Fruit fly (Drosophila melanogaster) whole organism, embryonic: ENCODE data around the gene CG15480.
"Not testable (repeated sequence)": the region's sequence is repeated elsewhere in the genome, so short reads cannot be mapped to it uniquely, and the experiment has no call there.

ENCODE experiments used
- CG11085 ChIP-seq: fragments of 200-800 bp; sonication (Bioruptor generic); IDR thresholded peaks from 2 replicates; pipeline ENCODE4 v1.3.6; 2022; ENCODE audit warnings: missing biosample characterization, missing genetic modification characterization
- CG12942 ChIP-seq: fragments of 200-800 bp; sonication (Bioruptor generic); optimal IDR thresholded peaks from 3 replicates; lab custom pipeline; 2016; ENCODE audit warnings: missing biosample characterization, missing genetic modification characterization
- CG1602 ChIP-seq: fragments of 200-800 bp; sonication (Bioruptor generic); optimal IDR thresholded peaks from 3 replicates; lab custom pipeline; 2016; ENCODE audit warnings: missing biosample characterization, missing genetic modification characterization
- CG17359 ChIP-seq: fragments of 200-800 bp; sonication (Bioruptor generic); optimal IDR thresholded peaks from 3 replicates; lab custom pipeline; 2018; ENCODE audit warnings: missing biosample characterization, mild to moderate bottlenecking, missing genetic modification characterization, moderate library complexity
- CG17385 ChIP-seq: fragments of 200-800 bp; sonication (Bioruptor generic); optimal IDR thresholded peaks from 3 replicates; lab custom pipeline; 2018; ENCODE audit warnings: missing biosample characterization, mild to moderate bottlenecking, missing genetic modification characterization
- CG18764 ChIP-seq: fragments of 200-800 bp; sonication (Bioruptor generic); optimal IDR thresholded peaks from 3 replicates; lab custom pipeline; 2016; ENCODE audit warnings: missing biosample characterization, missing genetic modification characterization
- CG2875 ChIP-seq: fragments of 200-800 bp; sonication (Bioruptor generic); optimal IDR thresholded peaks from 2 replicates; lab custom pipeline; 2017; ENCODE audit warnings: missing biosample characterization, mild to moderate bottlenecking, missing genetic modification characterization, missing genetic modification reagents
- CG33213 ChIP-seq: fragments of 200-800 bp; sonication (Bioruptor generic); optimal IDR thresholded peaks from 3 replicates; lab custom pipeline; 2016; ENCODE audit warnings: missing biosample characterization, missing genetic modification characterization
- CG34376 ChIP-seq: fragments of 200-800 bp; sonication (Bioruptor generic); optimal IDR thresholded peaks from 2 replicates; lab custom pipeline; 2018; ENCODE audit warnings: missing biosample characterization, mild to moderate bottlenecking, missing genetic modification characterization
- CG4424 ChIP-seq: fragments of 200-800 bp; sonication (Bioruptor generic); optimal IDR thresholded peaks from 3 replicates; lab custom pipeline; 2016; ENCODE audit warnings: missing biosample characterization, missing genetic modification characterization
- CG4854 ChIP-seq: fragments of 200-800 bp; sonication (Bioruptor generic); optimal IDR thresholded peaks from 2 replicates; lab custom pipeline; 2016; ENCODE audit warnings: missing biosample characterization, missing genetic modification characterization, inconsistent platforms
- CG8089 ChIP-seq: fragments of 200-800 bp; sonication (Bioruptor generic); optimal IDR thresholded peaks from 3 replicates; lab custom pipeline; 2016; ENCODE audit warnings: missing biosample characterization, missing genetic modification characterization
- CG8924 ChIP-seq: fragments of 200-800 bp; optimal IDR thresholded peaks from 3 replicates; lab custom pipeline; 2019; ENCODE audit warnings: missing biosample characterization, mild to moderate bottlenecking, missing genetic modification characterization, moderate library complexity
- Dad ChIP-seq: fragments of 200-800 bp; sonication (Bioruptor generic); optimal IDR thresholded peaks from 3 replicates; lab custom pipeline; 2016; ENCODE audit warnings: missing biosample characterization, missing genetic modification characterization
- Dbx ChIP-seq: fragments of 200-800 bp; sonication (Bioruptor generic); IDR thresholded peaks from 3 replicates; pipeline ENCODE4 v1.3.6; 2022; ENCODE audit warnings: missing biosample characterization, missing genetic modification characterization
- Fer3 ChIP-seq: fragments of 200-800 bp; sonication (Bioruptor generic); optimal IDR thresholded peaks from 2 replicates; lab custom pipeline; 2018; ENCODE audit warnings: missing biosample characterization, mild to moderate bottlenecking, missing genetic modification characterization, moderate library complexity
- HHEX ChIP-seq: fragments of 200-800 bp; sonication (Bioruptor generic); optimal IDR thresholded peaks from 3 replicates; lab custom pipeline; 2017; ENCODE audit warnings: missing biosample characterization, mild to moderate bottlenecking, missing genetic modification characterization, missing genetic modification reagents
- Med ChIP-seq: fragments of 200-800 bp; sonication (Bioruptor generic); peaks from one replicate; lab custom pipeline; 2016; ENCODE audit warnings: missing biosample characterization, missing genetic modification characterization, mild to moderate bottlenecking, inconsistent platforms, moderate library complexity
- Nf-YA ChIP-seq: fragments of 200-800 bp; sonication (Bioruptor generic); IDR thresholded peaks from 2 replicates; pipeline ENCODE4 v1.3.6; 2022; ENCODE audit warnings: missing biosample characterization, missing genetic modification characterization
- Nf-YC ChIP-seq: fragments of 200-800 bp; optimal IDR thresholded peaks from 3 replicates; lab custom pipeline; 2019; ENCODE audit warnings: missing biosample characterization, mild to moderate bottlenecking, missing genetic modification characterization, moderate library complexity
- Rx ChIP-seq: fragments of 200-800 bp; sonication (Bioruptor generic); IDR thresholded peaks from 2 replicates; pipeline ENCODE4 v1.3.6; 2022; ENCODE audit warnings: missing biosample characterization, missing genetic modification characterization
- Side ChIP-seq: fragments of 200-800 bp; sonication (Bioruptor generic); optimal IDR thresholded peaks from 2 replicates; lab custom pipeline; 2016; ENCODE audit warnings: missing biosample characterization, missing genetic modification characterization
- Sry-δ ChIP-seq: fragments of 200-800 bp; sonication (Bioruptor generic); optimal IDR thresholded peaks from 2 replicates; lab custom pipeline; 2016; ENCODE audit warnings: missing biosample characterization, missing genetic modification characterization
- Taf1 ChIP-seq: fragments of 200-800 bp; sonication (Bioruptor generic); IDR thresholded peaks from 2 replicates; pipeline ENCODE4 v1.3.6; 2022; ENCODE audit warnings: missing biosample characterization, missing genetic modification characterization
- Trl ChIP-seq, 3 experiments: fragments of >200 bp in 2 of 3; fragments of 200-800 bp in 1 of 3; sonication (Bioruptor generic) in 1 of 3; optimal IDR thresholded peaks; 2 replicates in 1 of 3; 3 replicates in 2 of 3; lab custom pipeline; 2016 to 2017; ENCODE audit warnings: missing biosample characterization in 1 of 3, missing genetic modification characterization in 1 of 3
- amos ChIP-seq: fragments of 200-800 bp; sonication (Bioruptor generic); IDR thresholded peaks from 2 replicates; pipeline ENCODE4 v1.3.6; 2022; ENCODE audit warnings: missing biosample characterization, missing genetic modification characterization; ENCODE audit not compliant: partially characterized antibody
- ara ChIP-seq: fragments of 200-800 bp; sonication (Bioruptor generic); IDR thresholded peaks from 2 replicates; pipeline ENCODE4 v1.3.6; 2022; ENCODE audit warnings: missing biosample characterization, missing genetic modification characterization
- btn ChIP-seq: fragments of 200-800 bp; sonication (Bioruptor generic); optimal IDR thresholded peaks from 2 replicates; lab custom pipeline; 2016; ENCODE audit warnings: missing biosample characterization, missing genetic modification characterization
- cas ChIP-seq: fragments of 200-800 bp; sonication (Bioruptor generic); IDR thresholded peaks from 2 replicates; pipeline ENCODE4 v1.3.6; 2022; ENCODE audit warnings: missing biosample characterization, missing genetic modification characterization
- caup ChIP-seq: fragments of 200-800 bp; sonication (Bioruptor generic); optimal IDR thresholded peaks from 3 replicates; lab custom pipeline; 2017; ENCODE audit warnings: missing biosample characterization, mild to moderate bottlenecking, missing genetic modification characterization, moderate library complexity; ENCODE audit not compliant: severe bottlenecking
- chinmo ChIP-seq: fragments of 200-800 bp; sonication (Bioruptor generic); IDR thresholded peaks from 4 replicates; pipeline ENCODE4 v1.3.6; 2022; ENCODE audit warnings: missing biosample characterization, missing genetic modification characterization; ENCODE audit not compliant: partially characterized antibody
- ems ChIP-seq: fragments of 200-800 bp; sonication (Bioruptor generic); optimal IDR thresholded peaks from 3 replicates; lab custom pipeline; 2016; ENCODE audit warnings: missing biosample characterization, missing genetic modification characterization
- fd96Cb ChIP-seq: fragments of 200-800 bp; sonication (Bioruptor generic); optimal IDR thresholded peaks from 2 replicates; lab custom pipeline; 2018; ENCODE audit warnings: missing biosample characterization, mild to moderate bottlenecking, missing genetic modification characterization, moderate library complexity
- grn ChIP-seq: fragments of 200-800 bp; sonication (Bioruptor generic); optimal IDR thresholded peaks from 3 replicates; lab custom pipeline; 2017; ENCODE audit warnings: missing biosample characterization, missing genetic modification characterization
- gsb ChIP-seq: fragments of 200-800 bp; sonication (Bioruptor generic); IDR thresholded peaks from 2 replicates; pipeline ENCODE4 v1.3.6; 2022; ENCODE audit warnings: missing biosample characterization, missing genetic modification characterization
- lab ChIP-seq: fragments of 200-800 bp; sonication (Bioruptor generic); optimal IDR thresholded peaks from 3 replicates; lab custom pipeline; 2017; ENCODE audit warnings: missing biosample characterization, missing genetic modification characterization, mild to moderate bottlenecking, moderate library complexity, missing genetic modification reagents
- lbe ChIP-seq: fragments of 200-800 bp; sonication (Bioruptor generic); optimal IDR thresholded peaks from 2 replicates; lab custom pipeline; 2016; ENCODE audit warnings: missing biosample characterization, mild to moderate bottlenecking, missing genetic modification characterization
- lmd ChIP-seq: fragments of 200-800 bp; sonication (Bioruptor generic); IDR thresholded peaks from 2 replicates; pipeline ENCODE4 v1.3.6; 2022; ENCODE audit warnings: missing biosample characterization, missing genetic modification characterization
- nmo ChIP-seq: fragments of 200-800 bp; sonication (Bioruptor generic); optimal IDR thresholded peaks from 2 replicates; lab custom pipeline; 2018; ENCODE audit warnings: missing biosample characterization, mild to moderate bottlenecking, missing genetic modification characterization, moderate library complexity
- nom ChIP-seq: fragments of 200-800 bp; sonication (Bioruptor generic); optimal IDR thresholded peaks from 2 replicates; lab custom pipeline; 2017; ENCODE audit warnings: missing biosample characterization, missing genetic modification characterization, mild to moderate bottlenecking, moderate library complexity, missing genetic modification reagents
- phol ChIP-seq: fragments of 200-800 bp; sonication (Bioruptor generic); optimal IDR thresholded peaks from 3 replicates; lab custom pipeline; 2018; ENCODE audit warnings: missing biosample characterization, mild to moderate bottlenecking, missing genetic modification characterization, moderate library complexity
- sens-2 ChIP-seq: fragments of 200-800 bp; sonication (Bioruptor generic); IDR thresholded peaks from 2 replicates; pipeline ENCODE4 v1.3.6; 2022; ENCODE audit warnings: missing biosample characterization, missing genetic modification characterization
- sim ChIP-seq: fragments of 200-800 bp; sonication (Bioruptor generic); IDR thresholded peaks from 2 replicates; pipeline ENCODE4 v1.3.6; 2022; ENCODE audit warnings: missing biosample characterization, missing genetic modification characterization
- slou ChIP-seq: fragments of 200-800 bp; sonication (Bioruptor generic); optimal IDR thresholded peaks from 3 replicates; lab custom pipeline; 2016; ENCODE audit warnings: missing biosample characterization, missing genetic modification characterization
- sob ChIP-seq: fragments of 200-800 bp; sonication (Bioruptor generic); IDR thresholded peaks from 2 replicates; pipeline ENCODE4 v1.3.6; 2022; ENCODE audit warnings: missing biosample characterization, missing genetic modification characterization
- stc ChIP-seq: fragments of 200-800 bp; sonication (Bioruptor generic); IDR thresholded peaks from 2 replicates; pipeline ENCODE4 v1.3.6; 2022; ENCODE audit warnings: missing biosample characterization, missing genetic modification characterization
- sug ChIP-seq: fragments of 200-800 bp; optimal IDR thresholded peaks from 2 replicates; lab custom pipeline; 2019; ENCODE audit warnings: missing biosample characterization, mild to moderate bottlenecking, missing genetic modification characterization, moderate library complexity
- trh ChIP-seq: fragments of 200-800 bp; sonication (Bioruptor generic); optimal IDR thresholded peaks from 2 replicates; lab custom pipeline; 2016; ENCODE audit warnings: missing biosample characterization, missing genetic modification characterization
- vfl ChIP-seq: fragments of 200-800 bp; sonication (Bioruptor generic); optimal IDR thresholded peaks from 2 replicates; lab custom pipeline; 2016; ENCODE audit warnings: missing biosample characterization, missing genetic modification characterization

The CG15480 gene

DNA sequence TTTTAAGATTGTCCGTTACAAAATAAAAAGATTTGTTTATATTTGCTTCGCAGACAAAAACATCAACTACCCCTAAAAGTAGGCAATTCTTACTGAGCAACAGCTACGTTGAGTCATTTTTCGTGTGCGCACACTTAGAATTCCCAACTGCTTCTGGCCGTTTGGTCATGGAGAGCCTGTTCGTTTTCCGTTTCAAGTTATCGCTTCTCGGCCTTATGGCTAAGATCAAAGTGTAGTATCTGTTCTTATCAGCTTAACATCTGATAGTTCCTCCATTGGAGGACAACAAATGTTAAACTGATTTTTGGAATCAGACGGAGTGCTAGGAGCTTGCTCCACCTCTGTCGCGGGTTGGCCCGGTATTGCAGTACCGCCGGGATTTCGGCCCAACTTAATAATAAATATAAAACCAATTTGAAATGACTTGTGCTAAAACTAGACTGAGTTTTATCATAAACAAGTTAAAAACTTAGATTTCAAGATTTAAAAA is 9.4 kb downstream of the CG15480 start (continued):
- TF ChIP-seq sob (peak; percentile 81), HHEX (GFP tag; lab: Kevin White, UChicago) (peak; percentile 69), lbe (GFP tag; lab: Kevin White, UChicago) (peak; percentile 40), Taf1 (peak; percentile 46; the same call in 1 of the 2 replicates), Rx (GFP tag; lab: Robert Waterston, UW) (0 out of 2 replicates have a peak, but pooled peaks have one; percentile 14), ara (GFP tag; lab: Robert Waterston, UW) (peak; percentile 49; the same call in 1 of the 2 replicates), lab (peak; percentile 74), cas (GFP tag; lab: Robert Waterston, UW) (peak; percentile 68), slou (GFP tag; lab: Kevin White, UChicago) (peak; percentile 26), CG33213 (GFP tag; lab: Kevin White, UChicago) (peak; percentile 81), CG12942 (GFP tag; lab: Kevin White, UChicago) (peak; percentile 19), Dad (GFP tag; lab: Kevin White, UChicago) (peak; percentile 68), CG8924 (tag; lab: Kevin White, UChicago) (peak; percentile 20), chinmo (GFP tag; lab: Robert Waterston, UW) (0 out of 4 replicates have a peak, but pooled peaks have one; percentile 51), CG11085 (peak; percentile 61; the same call in 1 of the 2 replicates), sug (tag; lab: Kevin White, UChicago) (peak; percentile 33), CG17385 (peak; percentile 50), lmd (GFP tag; lab: Robert Waterston, UW) (0 out of 2 replicates have a peak, but pooled peaks have one; percentile 20), phol (tag; lab: Kevin White, UChicago) (peak; percentile 7), trh (peak; percentile 8), CG4424 (GFP tag; lab: Kevin White, UChicago) (peak; percentile 35), CG17359 (tag; lab: Kevin White, UChicago) (peak; percentile 83), sim (GFP tag; lab: Robert Waterston, UW) (0 out of 2 replicates have a peak, but pooled peaks have one; percentile 16), CG1602 (GFP tag; lab: Kevin White, UChicago) (peak; percentile 6), Side (GFP tag; lab: Kevin White, UChicago) (peak; percentile 1), Trl (GFP tag; optimal IDR thresholded peaks at IDR 0.05; lab: Kevin White, UChicago) (peak; percentile 75), CG2875 (peak; percentile 51), Nf-YA (GFP tag; lab: Robert Waterston, UW) (peak; percentile 68), vfl (GFP tag; lab: Kevin White, UChicago) (peak; percentile 21), fd96Cb (tag; lab: Kevin White, UChicago) (peak; percentile 59), grn (peak; percentile 81), sens-2 (0 out of 2 replicates have a peak, but pooled peaks have one; percentile 41), nmo (GFP tag; lab: Kevin White, UChicago) (peak; percentile 45), stc (GFP tag; lab: Robert Waterston, UW) (peak; percentile 50; the same call in 1 of the 2 replicates), nom (GFP tag; lab: Kevin White, UChicago) (peak; percentile 41), Nf-YC (tag; lab: Kevin White, UChicago) (peak; percentile 37), Dbx (GFP tag; lab: Robert Waterston, UW) (peak; percentile 86), btn (GFP tag; lab: Kevin White, UChicago) (peak; percentile 52), CG34376 (GFP tag; lab: Kevin White, UChicago) (peak; percentile 88), amos (GFP tag; lab: Robert Waterston, UW) (peak; percentile 51; the same call in 1 of the 2 replicates), CG4854 (GFP tag; lab: Kevin White, UChicago) (peak; percentile 61), Sry-δ (GFP tag; lab: Kevin White, UChicago) (peak; percentile 29), CG8089 (peak; percentile 8), gsb (peak; percentile 24; the same call in 1 of the 2 replicates), ems (peak; percentile 62), CG18764 (peak; percentile 32), Fer3 (tag; lab: Kevin White, UChicago) (peak; percentile 62), caup (GFP tag; lab: Kevin White, UChicago) (peak; percentile 80), Med (GFP tag; lab: Kevin White, UChicago) (peak; percentile 97)
- TF ChIP-seq Trl (optimal IDR thresholded peaks at IDR 0.05; lab: Kevin White, UChicago): not testable (repeated sequence)
